Worm (Caenorhabditis elegans): Measurements from ENCODE around the gene ZK829.7.

The ZK829.7 gene

DNA sequence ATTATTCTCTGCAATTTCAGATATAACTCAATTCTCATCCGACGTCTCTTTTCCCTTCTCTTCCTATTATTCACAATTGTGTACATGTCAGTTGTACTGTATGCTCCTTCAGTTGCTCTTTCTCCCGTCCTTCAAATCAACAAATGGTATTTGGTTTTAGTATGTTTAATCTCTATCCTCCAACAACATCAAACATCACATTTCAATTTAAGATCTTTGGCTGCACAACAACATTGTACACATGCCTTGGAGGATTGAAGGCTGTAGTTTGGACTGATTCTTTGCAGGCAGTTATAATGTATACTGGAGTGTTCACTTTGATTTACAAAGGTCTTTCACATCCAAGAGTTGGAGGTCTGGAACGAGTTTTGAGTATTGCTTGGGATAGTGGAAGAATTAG, 22.8 kb downstream of the ZK829.7 start:
- no peak for TF ChIP-seq unc-86 (tag; optimal IDR thresholded peaks at IDR 0.05)
- TF ChIP-seq ama-1 (optimal IDR thresholded peaks at IDR 0.05): no peak
- no peak for TF ChIP-seq ceh-14 (tag; optimal IDR thresholded peaks at IDR 0.05)

- TF ChIP-seq madf-2 (tag; optimal IDR thresholded peaks at IDR 0.05): no peak
- no peak for TF ChIP-seq ceh-24 (tag; optimal IDR thresholded peaks at IDR 0.05)
- TF ChIP-seq ceh-9 (tag; optimal IDR thresholded peaks at IDR 0.05): no peak
- TF ChIP-seq ama-1 (optimal IDR thresholded peaks at IDR 0.05): no peak
- TF ChIP-seq unc-3 (GFP tag; conservative IDR thresholded peaks at IDR 0.05): no peak
- no peak for TF ChIP-seq unc-3 (tag; optimal IDR thresholded peaks at IDR 0.05)
- no peak for TF ChIP-seq rnt-1 (tag; optimal IDR thresholded peaks at IDR 0.05)
- TF ChIP-seq Y22D7AL.16 (tag; optimal IDR thresholded peaks at IDR 0.05): no peak
- no peak for TF ChIP-seq fkh-10 (GFP tag; optimal IDR thresholded peaks at IDR 0.05)
- no peak for TF ChIP-seq ceh-19 (GFP tag; optimal IDR thresholded peaks at IDR 0.05)
- no peak for TF ChIP-seq C08G9.2 (tag; optimal IDR thresholded peaks at IDR 0.05)
- no peak for TF ChIP-seq hlh-13 (GFP tag; optimal IDR thresholded peaks at IDR 0.05)
These were observed 24.2 kb downstream of the ZK829.7 start, which contains the start of gene slc-5A12 for ce11 chrIV:11937087-11937486. Gene slc-5A12 (plus strand): TSS chrIV:11937419.

DNA sequence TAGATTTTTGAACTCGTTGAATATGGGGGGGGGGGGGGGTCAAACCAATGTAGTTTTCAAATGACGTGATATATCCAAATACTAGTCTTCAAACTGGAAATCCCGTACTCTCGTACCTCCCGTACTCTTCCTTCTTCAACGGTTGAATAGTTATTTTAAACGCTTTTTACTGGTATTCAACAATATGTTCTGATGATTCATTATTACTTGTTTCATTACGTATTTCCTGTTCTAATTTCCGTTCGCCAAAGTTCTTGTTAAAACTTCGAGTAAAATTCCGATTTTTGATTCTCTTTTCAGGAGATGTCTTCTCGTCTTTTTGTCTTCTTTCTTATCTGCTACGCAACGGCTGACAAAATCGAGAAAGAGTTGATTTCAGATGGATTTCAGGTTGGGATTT, 30.8 kb downstream of the ZK829.7 start, which contains the start of gene nhx-9:
Gene nhx-9 (plus strand): TSS at position 301 of the 400 bp plus-strand sequence.
- TF ChIP-seq tbx-7 (tag; optimal IDR thresholded peaks at IDR 0.05) (no peak), gmeb-2 (tag; optimal IDR thresholded peaks at IDR 0.05) (no peak), nhr-232 (tag; optimal IDR thresholded peaks at IDR 0.05) (no peak), ref-2 (tag; optimal IDR thresholded peaks at IDR 0.05) (no peak), ets-4 (tag; optimal IDR thresholded peaks at IDR 0.05) (no peak), ceh-6 (GFP tag; optimal IDR thresholded peaks at IDR 0.05) (no peak), pha-4 (tag; optimal IDR thresholded peaks at IDR 0.05) (no peak), pqm-1 (tag; optimal IDR thresholded peaks at IDR 0.05) (no peak), rnt-1 (tag; optimal IDR thresholded peaks at IDR 0.05) (no peak), ceh-9 (tag; optimal IDR thresholded peaks at IDR 0.05) (no peak), nhr-11 (tag; optimal IDR thresholded peaks at IDR 0.05) (no peak), pros-1 (tag; optimal IDR thresholded peaks at IDR 0.05) (no peak), unc-42 (tag; optimal IDR thresholded peaks at IDR 0.05) (no peak), odd-2 (tag; optimal IDR thresholded peaks at IDR 0.05) (no peak), F13H6.1 (tag; optimal IDR thresholded peaks at IDR 0.05) (no peak), K09A11.1 (tag; optimal IDR thresholded peaks at IDR 0.05; ENCODE audit: insufficient read depth) (no peak), ama-1 (optimal IDR thresholded peaks at IDR 0.05) (no peak), pax-1 (tag; optimal IDR thresholded peaks at IDR 0.05) (no peak), C08G9.2 (tag; optimal IDR thresholded peaks at IDR 0.05) (no peak), hlh-13 (GFP tag; optimal IDR thresholded peaks at IDR 0.05) (no peak)

DNA sequence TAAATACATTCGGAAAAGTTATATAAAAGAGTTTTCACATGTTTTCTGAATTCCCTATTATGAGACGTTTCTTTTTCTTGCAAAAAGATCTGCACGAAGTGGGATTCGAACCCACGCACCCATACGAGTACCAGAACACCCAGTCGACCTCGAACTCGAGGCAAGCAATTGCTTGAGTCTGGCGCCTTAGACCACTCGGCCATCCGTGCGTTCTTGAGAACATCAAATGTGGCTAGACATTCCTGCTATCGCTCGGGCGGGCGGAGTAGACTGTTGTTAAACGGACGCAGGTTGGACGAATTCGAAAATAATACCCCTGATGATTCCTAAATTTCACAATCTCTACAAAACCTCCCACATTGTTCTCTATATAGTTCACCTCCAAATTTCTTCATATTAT, 32.9 kb downstream of the ZK829.7 start:
- TF ChIP-seq eyg-1 (tag; optimal IDR thresholded peaks at IDR 0.05) (no peak), gmeb-2 (tag; optimal IDR thresholded peaks at IDR 0.05) (peak; percentile 18), T23F11.4 (GFP tag; optimal IDR thresholded peaks at IDR 0.05) (peak; percentile 30), ref-2 (tag; optimal IDR thresholded peaks at IDR 0.05) (peak; percentile 50), ceh-48 (tag; optimal IDR thresholded peaks at IDR 0.05) (no peak), elt-2 (tag; optimal IDR thresholded peaks at IDR 0.05) (peak; percentile 25), pha-4 (tag; optimal IDR thresholded peaks at IDR 0.05) (no peak), che-1 (tag; optimal IDR thresholded peaks at IDR 0.05) (peak; percentile 39), fkh-6 (tag; optimal IDR thresholded peaks at IDR 0.05) (peak; percentile 19), ceh-6 (GFP tag; optimal IDR thresholded peaks at IDR 0.05) (peak; percentile 44), dmd-4 (tag; optimal IDR thresholded peaks at IDR 0.05; ENCODE audit: borderline replicate concordance) (no peak), ceh-45 (GFP tag; IDR thresholded peaks at IDR 0.05) (no peak), hlh-6 (tag; optimal IDR thresholded peaks at IDR 0.05) (no peak), C38D4.7 (GFP tag; optimal IDR thresholded peaks at IDR 0.05) (peak; percentile 34), unc-42 (tag; optimal IDR thresholded peaks at IDR 0.05) (no peak), lin-11 (tag; optimal IDR thresholded peaks at IDR 0.05) (peak; percentile 44), ets-4 (tag; optimal IDR thresholded peaks at IDR 0.05) (no peak), nhr-232 (tag; optimal IDR thresholded peaks at IDR 0.05) (peak; percentile 43), ceh-24 (tag; optimal IDR thresholded peaks at IDR 0.05) (no peak), ceh-31 (tag; optimal IDR thresholded peaks at IDR 0.05) (no peak), sox-2 (GFP tag; IDR thresholded peaks at IDR 0.05) (no peak), pag-3 (tag; optimal IDR thresholded peaks at IDR 0.05; ENCODE audit: borderline replicate concordance) (no peak), lim-6 (tag; optimal IDR thresholded peaks at IDR 0.05) (no peak), fkh-10 (GFP tag; optimal IDR thresholded peaks at IDR 0.05) (no peak), elt-4 (tag; optimal IDR thresholded peaks at IDR 0.05) (no peak), syd-9 (tag; optimal IDR thresholded peaks at IDR 0.05) (peak; percentile 27), ceh-9 (tag; optimal IDR thresholded peaks at IDR 0.05) (no peak), pqm-1 (tag; optimal IDR thresholded peaks at IDR 0.05) (no peak), unc-55 (GFP tag; optimal IDR thresholded peaks at IDR 0.05) (no peak)
